Worm (Caenorhabditis elegans) whole organism, young adult: Measurements from ENCODE around the gene H27A22.1.

ENCODE experiments used
- B0019.2 ChIP-seq: fragments of 200-800 bp; sonication (Bioruptor generic); conservative IDR thresholded peaks from 2 replicates; pipeline ENCODE4 v1.3.6; 2022; ENCODE audit warnings: missing genetic modification reagents, missing genetic modification characterization, missing compliant biosample characterization
- B0035.1 ChIP-seq: sonication (generic microtip); optimal IDR thresholded peaks from 2 replicates; lab custom pipeline; 2016; ENCODE audit warnings: missing genetic modification characterization, mild to moderate bottlenecking, missing compliant biosample characterization, missing genotype, missing genetic modification reagents
- C06A6.2 ChIP-seq: fragments of 200-800 bp; sonication (Bioruptor generic); conservative IDR thresholded peaks from 2 replicates; pipeline ENCODE4 v1.3.6; 2022; ENCODE audit warnings: missing genetic modification characterization, missing compliant biosample characterization
- C17E4.6 ChIP-seq: fragments of 200-800 bp; sonication (Bioruptor generic); IDR thresholded peaks from 2 replicates; pipeline ENCODE4 v1.3.6; 2022; ENCODE audit warnings: missing genetic modification reagents, missing genetic modification characterization, missing compliant biosample characterization
- D2030.7 ChIP-seq: fragments of 200-800 bp; sonication (Bioruptor generic); IDR thresholded peaks from 2 replicates; pipeline ENCODE4 v1.3.6; 2022; ENCODE audit warnings: missing genetic modification reagents, missing genetic modification characterization, missing compliant biosample characterization
- F22D6.2 ChIP-seq: sonication (generic microtip); optimal IDR thresholded peaks from 2 replicates; lab custom pipeline; 2016; ENCODE audit warnings: mild to moderate bottlenecking, missing genetic modification characterization, missing compliant biosample characterization
- F37B4.10 ChIP-seq: fragments of 200-800 bp; sonication (Bioruptor generic); IDR thresholded peaks from 2 replicates; pipeline ENCODE4 v1.3.6; 2022; ENCODE audit warnings: missing genetic modification characterization, missing compliant biosample characterization
- F55B11.4 ChIP-seq: sonication (generic microtip); optimal IDR thresholded peaks from 2 replicates; lab custom pipeline; 2016; ENCODE audit warnings: missing compliant biosample characterization, missing genetic modification characterization, borderline replicate concordance; ENCODE audit not compliant: insufficient read depth
- T07F8.4 ChIP-seq: sonication (generic microtip); optimal IDR thresholded peaks from 2 replicates; lab custom pipeline; 2016; ENCODE audit warnings: mild to moderate bottlenecking, missing genetic modification characterization, moderate library complexity, missing compliant biosample characterization
- Y53G8AR.9 ChIP-seq: fragments of 200-800 bp; sonication (Bioruptor generic); conservative IDR thresholded peaks from 2 replicates; pipeline ENCODE4 v1.3.6; 2022; ENCODE audit warnings: missing genetic modification reagents, missing genetic modification characterization, missing compliant biosample characterization
- Y56A3A.18 ChIP-seq: fragments of 200-800 bp; sonication (Bioruptor generic); IDR thresholded peaks from 2 replicates; pipeline ENCODE4 v1.3.6; 2022; ENCODE audit warnings: missing genetic modification reagents, missing genetic modification characterization, missing compliant biosample characterization
- ZK185.1 ChIP-seq: sonication (generic microtip); optimal IDR thresholded peaks from 2 replicates; lab custom pipeline; 2016; ENCODE audit warnings: mild to moderate bottlenecking, missing genetic modification characterization, missing compliant biosample characterization; ENCODE audit not compliant: poor library complexity, severe bottlenecking
- akir-1 ChIP-seq: fragments of 200-800 bp; sonication (Bioruptor generic); optimal IDR thresholded peaks from 2 replicates; lab custom pipeline; 2018; ENCODE audit warnings: mild to moderate bottlenecking, missing genetic modification characterization, moderate library complexity, missing compliant biosample characterization
- atf-7 ChIP-seq: sonication (generic microtip); optimal IDR thresholded peaks from 2 replicates; lab custom pipeline; 2017; ENCODE audit warnings: mild to moderate bottlenecking, missing genetic modification characterization, missing compliant biosample characterization
- athp-1 ChIP-seq: sonication (generic microtip); optimal IDR thresholded peaks from 2 replicates; lab custom pipeline; 2017; ENCODE audit warnings: mild to moderate bottlenecking, missing genetic modification characterization, missing compliant biosample characterization
- cebp-2 ChIP-seq: fragments of 200-800 bp; sonication (Bioruptor generic); IDR thresholded peaks from 2 replicates; pipeline ENCODE4 v1.3.6; 2022; ENCODE audit warnings: missing genetic modification characterization, missing compliant biosample characterization
- ceh-40 ChIP-seq: fragments of 200-800 bp; sonication (Bioruptor generic); IDR thresholded peaks from 2 replicates; pipeline ENCODE4 v1.3.6; 2022; ENCODE audit warnings: missing genetic modification characterization, missing compliant biosample characterization
- ceh-91 ChIP-seq: fragments of 200-800 bp; sonication (Bioruptor generic); IDR thresholded peaks from 2 replicates; pipeline ENCODE4 v1.3.6; 2022; ENCODE audit warnings: missing genetic modification reagents, missing genetic modification characterization, missing compliant biosample characterization
- dpff-1 ChIP-seq: sonication (generic microtip); optimal IDR thresholded peaks from 2 replicates; lab custom pipeline; 2017; ENCODE audit warnings: mild to moderate bottlenecking, missing genetic modification characterization, missing compliant biosample characterization
- dpl-1 ChIP-seq: fragments of 150-350 bp; optimal IDR thresholded peaks from 2 replicates; lab custom pipeline; 2014; ENCODE audit warnings: missing biosample characterization, missing genetic modification reagents, missing genetic modification characterization
- ets-4 ChIP-seq: fragments of 200-800 bp; sonication (Bioruptor generic); optimal IDR thresholded peaks from 2 replicates; lab custom pipeline; 2018; ENCODE audit warnings: mild to moderate bottlenecking, missing genetic modification characterization, missing compliant biosample characterization
- gei-17 ChIP-seq: fragments of 200-800 bp; sonication (Bioruptor generic); optimal IDR thresholded peaks from 2 replicates; lab custom pipeline; 2018; ENCODE audit warnings: mild to moderate bottlenecking, missing genetic modification characterization, missing compliant biosample characterization
- hmg-1.2 ChIP-seq: fragments of 200-800 bp; sonication (Bioruptor generic); IDR thresholded peaks from 2 replicates; pipeline ENCODE4 v1.3.6; 2022; ENCODE audit warnings: missing genetic modification reagents, missing genetic modification characterization, missing compliant biosample characterization
- lag-1 ChIP-seq: fragments of 200-800 bp; sonication (Bioruptor generic); IDR thresholded peaks from 2 replicates; pipeline ENCODE4 v1.3.6; 2022; ENCODE audit warnings: missing genetic modification reagents, missing genetic modification characterization, missing compliant biosample characterization
- let-526 ChIP-seq: fragments of 200-800 bp; sonication (Bioruptor generic); IDR thresholded peaks from 2 replicates; pipeline ENCODE4 v1.3.6; 2022; ENCODE audit warnings: missing genetic modification reagents, missing genetic modification characterization, missing compliant biosample characterization
- lin-35 ChIP-seq, 3 experiments: fragments of 150-350 bp in 2 of 3; sonication (generic microtip) in 1 of 3; optimal IDR thresholded peaks; 2 replicates each; lab custom pipeline; 2014 to 2018; ENCODE audit warnings: missing biosample characterization in 3 of 3, missing genetic modification characterization in 3 of 3, missing genetic modification reagents in 3 of 3
- madf-8 ChIP-seq: fragments of 200-800 bp; sonication (Bioruptor generic); conservative IDR thresholded peaks from 2 replicates; pipeline ENCODE4 v1.3.6; 2022; ENCODE audit warnings: missing genetic modification reagents, missing genetic modification characterization, missing compliant biosample characterization
- mcd-1 ChIP-seq: fragments of 200-800 bp; sonication (Bioruptor generic); IDR thresholded peaks from 2 replicates; pipeline ENCODE4 v1.3.6; 2022; ENCODE audit warnings: missing genetic modification reagents, missing genetic modification characterization, missing compliant biosample characterization
- mes-4 ChIP-seq: sonication (generic microtip); optimal IDR thresholded peaks from 2 replicates; lab custom pipeline; 2016; ENCODE audit warnings: missing genotype, missing genetic modification characterization, missing compliant biosample characterization
- nfya-2 ChIP-seq: fragments of 200-800 bp; sonication (Bioruptor generic); IDR thresholded peaks from 2 replicates; pipeline ENCODE4 v1.3.6; 2022; ENCODE audit warnings: missing genetic modification reagents, missing genetic modification characterization, missing compliant biosample characterization
- nhr-120 ChIP-seq: fragments of 200-800 bp; sonication (Bioruptor generic); IDR thresholded peaks from 2 replicates; pipeline ENCODE4 v1.3.6; 2022; ENCODE audit warnings: missing genetic modification characterization, missing compliant biosample characterization
- nhr-179 ChIP-seq: sonication (generic microtip); optimal IDR thresholded peaks from 2 replicates; lab custom pipeline; 2016; ENCODE audit warnings: mild to moderate bottlenecking, missing genetic modification characterization, missing compliant biosample characterization
- repo-1 ChIP-seq: sonication (generic microtip); optimal IDR thresholded peaks from 2 replicates; lab custom pipeline; 2017; ENCODE audit warnings: mild to moderate bottlenecking, missing genetic modification characterization, missing compliant biosample characterization
- snpc-4 ChIP-seq, 5 experiments: fragments of 150-350 bp in 1 of 5; sonication (generic microtip) in 4 of 5; optimal IDR thresholded peaks; 2 replicates each; lab custom pipeline; 2014 to 2018; ENCODE audit warnings: missing genetic modification characterization in 5 of 5, missing biosample characterization in 3 of 5, antibody characterized with exemption in 2 of 5, mild to moderate bottlenecking in 2 of 5, missing compliant biosample characterization in 2 of 5, missing genotype in 2 of 5, moderate library complexity in 2 of 5, missing genetic modification reagents in 1 of 5
- tbp1 ChIP-seq: fragments of 200-800 bp; sonication (Bioruptor generic); optimal IDR thresholded peaks from 2 replicates; lab custom pipeline; 2018; ENCODE audit warnings: mild to moderate bottlenecking, missing genetic modification characterization, missing compliant biosample characterization
- tbx-9 ChIP-seq: sonication (generic microtip); optimal IDR thresholded peaks from 2 replicates; lab custom pipeline; 2016; ENCODE audit warnings: borderline replicate concordance, missing genetic modification characterization, inconsistent platforms, missing compliant biosample characterization
- unc-130 ChIP-seq: sonication (generic microtip); optimal IDR thresholded peaks from 2 replicates; lab custom pipeline; 2016; ENCODE audit warnings: missing genetic modification reagents, missing genetic modification characterization, missing compliant biosample characterization
- unc-62 ChIP-seq: fragments of 150-350 bp; optimal IDR thresholded peaks from 2 replicates; lab custom pipeline; 2014; ENCODE audit warnings: missing biosample characterization, missing genetic modification reagents, missing genetic modification characterization
- xnd-1 ChIP-seq: sonication (generic microtip); optimal IDR thresholded peaks from 2 replicates; lab custom pipeline; 2016; ENCODE audit warnings: missing genotype, missing genetic modification reagents, missing genetic modification characterization, missing compliant biosample characterization
- ztf-28 ChIP-seq: fragments of 200-800 bp; sonication (Bioruptor generic); IDR thresholded peaks from 2 replicates; pipeline ENCODE4 v1.3.6; 2022; ENCODE audit warnings: missing genetic modification reagents, missing genetic modification characterization, missing compliant biosample characterization
- ztf-6 ChIP-seq: fragments of 200-800 bp; sonication (Bioruptor generic); IDR thresholded peaks from 2 replicates; pipeline ENCODE4 v1.3.6; 2022; ENCODE audit warnings: missing genetic modification reagents, missing genetic modification characterization, missing compliant biosample characterization

The H27A22.1 gene

DNA sequence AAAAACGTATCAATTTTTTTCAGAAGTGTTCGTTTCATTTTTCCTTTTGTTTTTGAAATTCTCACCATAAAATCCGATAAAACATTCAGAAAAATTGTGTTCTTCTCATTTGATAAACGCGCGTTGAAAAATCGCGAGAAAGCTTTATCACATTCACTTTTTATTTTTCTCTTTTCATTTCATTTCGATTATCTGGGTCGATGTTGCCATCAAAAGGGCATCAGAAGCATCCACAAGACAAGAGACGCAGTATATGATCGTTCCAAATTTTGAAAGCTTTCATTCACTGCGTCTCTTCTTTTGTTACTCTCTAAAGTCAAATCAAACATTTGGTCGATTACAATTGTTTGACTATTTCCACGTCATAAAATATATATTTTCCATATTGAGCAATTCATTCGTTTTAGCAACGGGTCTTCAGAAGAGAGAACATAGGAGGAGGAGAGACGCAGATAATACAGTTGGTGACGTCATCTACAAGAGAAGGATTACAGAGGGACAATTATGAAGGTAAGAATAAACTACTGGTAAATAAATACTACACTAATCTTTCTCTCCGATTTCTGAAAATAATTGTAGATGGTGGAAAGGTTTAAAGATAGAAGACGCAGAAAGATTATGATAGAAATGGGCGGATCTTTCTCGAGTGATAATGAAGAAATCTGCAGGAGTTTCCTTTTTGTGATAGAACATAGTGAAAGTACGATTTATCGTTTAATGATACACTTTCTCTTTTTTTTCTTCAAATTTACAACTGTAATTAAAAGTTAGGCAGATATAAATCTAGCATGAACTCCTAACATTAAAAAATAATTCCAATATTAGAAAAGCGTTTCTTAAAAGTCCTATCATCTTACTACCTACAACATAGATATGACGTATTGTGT lies at the start of gene H27A22.1:
TSS of gene H27A22.1 (plus strand) at position 505 of the 887 bp plus-strand sequence.
- TF ChIP-seq snpc-4 (GFP tag; optimal IDR thresholded peaks at IDR 0.05; lab: Kevin White, UChicago) (no peak), snpc-4 (tag; optimal IDR thresholded peaks at IDR 0.05; lab: Kevin White, UChicago) (no peak), hmg-1.2 (GFP tag; lab: Robert Waterston, UW) (peak; percentile 56; the same call in 1 of the 2 replicates)
- TF ChIP-seq, all 124 proteins: peak for 1

DNA sequence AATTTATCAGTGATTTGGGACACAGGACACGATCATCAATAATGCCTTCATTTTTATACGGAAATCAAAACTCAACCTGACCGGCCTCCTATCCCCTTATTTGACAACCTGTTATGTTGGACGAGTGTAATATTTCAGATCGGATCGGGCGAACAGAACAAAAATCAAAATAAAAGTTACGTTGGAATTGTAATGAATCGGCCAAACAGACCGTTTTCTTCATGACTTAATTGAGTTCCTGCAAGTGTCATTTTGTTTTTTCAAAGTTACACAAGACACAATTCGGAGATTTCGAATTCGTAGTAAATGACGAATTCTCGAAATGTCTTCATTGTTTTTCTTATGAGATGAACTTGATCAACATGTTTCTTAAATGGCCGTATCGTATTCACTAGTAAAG lies 47.1 kb upstream of the H27A22.1 start, which contains the start of gene F32G8.3:
TSS of gene F32G8.3 (minus strand) at position 101 of the 400 bp plus-strand sequence.
- TF ChIP-seq ceh-40 (GFP tag; lab: Robert Waterston, UW): no peak
- TF ChIP-seq D2030.7 (GFP tag; lab: Robert Waterston, UW): no peak
- TF ChIP-seq B0019.2 (GFP tag; lab: Robert Waterston, UW): no peak
- TF ChIP-seq dpl-1: no peak
- TF ChIP-seq ZK185.1 (tag; lab: Kevin White, UChicago): no peak
- TF ChIP-seq F55B11.4 (tag; lab: Kevin White, UChicago): no peak
- TF ChIP-seq C17E4.6: no peak
- TF ChIP-seq athp-1: no peak
- TF ChIP-seq F37B4.10 (GFP tag; lab: Robert Waterston, UW): no peak
- no peak for TF ChIP-seq C06A6.2
- no peak for TF ChIP-seq lag-1 (GFP tag; lab: Robert Waterston, UW)
- no peak for TF ChIP-seq F22D6.2 (tag; lab: Kevin White, UChicago)
- no peak for TF ChIP-seq xnd-1 (tag; lab: Kevin White, UChicago)
- no peak for TF ChIP-seq dpff-1 (tag; lab: Kevin White, UChicago)
- no peak for TF ChIP-seq ets-4

DNA sequence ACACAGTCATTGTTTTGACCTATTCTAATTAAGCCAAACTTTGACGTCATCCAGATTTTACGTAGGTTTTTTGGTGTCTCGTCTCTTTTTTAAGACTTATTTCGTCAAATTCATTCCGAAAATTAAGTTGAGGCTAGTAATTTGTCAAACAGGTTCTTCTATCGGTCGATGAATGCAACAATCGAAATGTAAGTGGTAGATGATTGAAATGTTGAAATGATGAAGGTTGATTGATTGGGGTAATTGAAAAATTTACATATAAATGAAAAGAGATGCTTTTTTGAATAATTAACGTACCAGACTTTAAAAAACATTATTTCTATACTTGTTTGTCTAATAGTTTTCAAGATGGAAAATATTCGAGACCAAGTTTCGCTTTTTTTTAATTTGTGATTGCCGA lies 46.0 kb upstream of the H27A22.1 start:
- no peak for TF ChIP-seq repo-1 (tag; lab: Kevin White, UChicago)
- no peak for TF ChIP-seq mes-4
- no peak for TF ChIP-seq cebp-2 (GFP tag; lab: Robert Waterston, UW)
- TF ChIP-seq mcd-1: no peak
- TF ChIP-seq Y53G8AR.9 (GFP tag; lab: Robert Waterston, UW): no peak
- TF ChIP-seq B0035.1: no peak
- no peak for TF ChIP-seq unc-62 (GFP tag; lab: Kevin White, UChicago)
- TF ChIP-seq nfya-2: no peak
- no peak for TF ChIP-seq ceh-91 (GFP tag; lab: Robert Waterston, UW)
- TF ChIP-seq B0019.2 (GFP tag; lab: Robert Waterston, UW): no peak
- TF ChIP-seq, all 124 proteins: peak for 0

DNA sequence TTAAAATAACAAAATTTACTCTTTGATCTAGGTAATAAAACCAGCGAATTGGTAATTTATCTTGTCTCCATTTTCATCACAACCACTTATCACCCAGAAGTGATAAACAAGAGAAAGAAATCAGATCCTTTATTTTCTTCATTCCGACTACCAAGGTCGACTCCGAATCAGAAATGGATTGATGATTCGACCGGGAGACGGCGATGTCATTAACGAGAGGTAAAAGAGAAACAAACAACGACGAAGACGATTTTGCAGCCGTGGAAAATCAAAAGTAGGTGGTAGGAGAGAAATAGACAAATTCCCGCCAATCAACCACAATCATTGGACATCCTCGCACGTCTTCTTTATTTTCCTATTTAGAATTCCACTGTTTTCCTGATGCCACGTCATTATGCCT lies 45.3 kb upstream of the H27A22.1 start:
- TF ChIP-seq let-526 (no peak), ceh-40 (GFP tag; lab: Robert Waterston, UW) (no peak), T07F8.4 (no peak), gei-17 (no peak), unc-62 (GFP tag; lab: Kevin White, UChicago) (no peak), Y56A3A.18 (GFP tag; lab: Robert Waterston, UW) (no peak), lin-35 (GFP tag; optimal IDR thresholded peaks at IDR 0.05; lab: Kevin White, UChicago) (no peak), nhr-120 (GFP tag; lab: Robert Waterston, UW) (no peak), unc-130 (no peak), ztf-28 (GFP tag; lab: Robert Waterston, UW) (no peak), akir-1 (GFP tag; lab: Kevin White, UChicago) (no peak), nhr-179 (tag; lab: Kevin White, UChicago) (no peak), madf-8 (no peak), ztf-6 (GFP tag; lab: Robert Waterston, UW) (no peak), nfya-2 (no peak), tbp1 (no peak), tbx-9 (no peak), atf-7 (tag; lab: Kevin White, UChicago) (no peak), mcd-1 (no peak)
- TF ChIP-seq, all 124 proteins: peak for 0
